Fruit fly (Drosophila melanogaster) whole organism, embryonic: ENCODE results near the gene mTTF.
A peak's percentile ranks its signal among the peaks of the same experiment; 100 is the strongest.

Experiments
- ATbp ChIP-seq: fragments of 200-800 bp; sonication (Bioruptor generic); optimal IDR thresholded peaks from 2 replicates; lab custom pipeline; 2017; ENCODE audit warnings: missing biosample characterization, mild to moderate bottlenecking, missing genetic modification characterization, missing genetic modification reagents
- Asciz ChIP-seq: fragments of 200-800 bp; sonication (Bioruptor generic); optimal IDR thresholded peaks from 2 replicates; lab custom pipeline; 2017; ENCODE audit warnings: missing biosample characterization, mild to moderate bottlenecking, missing genetic modification characterization, missing genetic modification reagents
- Atf6 ChIP-seq: fragments of 200-800 bp; sonication (Bioruptor generic); IDR thresholded peaks from 2 replicates; pipeline ENCODE4 v1.3.6; 2022; ENCODE audit warnings: missing biosample characterization, missing genetic modification characterization
- Awh ChIP-seq: fragments of 200-800 bp; sonication (Bioruptor generic); IDR thresholded peaks from 2 replicates; pipeline ENCODE4, ENCODE4 v1.3.6; 2022; ENCODE audit warnings: missing biosample characterization, missing genetic modification characterization
- Blimp-1 ChIP-seq: fragments of 200-800 bp; sonication (Bioruptor generic); optimal IDR thresholded peaks from 3 replicates; lab custom pipeline; 2018; ENCODE audit warnings: missing biosample characterization, missing genetic modification characterization, mild to moderate bottlenecking, moderate library complexity, missing genetic modification reagents
- C15 ChIP-seq: fragments of 200-800 bp; sonication (Bioruptor generic); IDR thresholded peaks from 3 replicates; pipeline ENCODE4 v1.3.6; 2022; ENCODE audit warnings: missing biosample characterization, missing genetic modification characterization
- CG12071 ChIP-seq: fragments of 200-800 bp; sonication (Bioruptor generic); optimal IDR thresholded peaks from 3 replicates; lab custom pipeline; 2018; ENCODE audit warnings: missing biosample characterization, mild to moderate bottlenecking, missing genetic modification characterization
- CG12155 ChIP-seq: fragments of 200-800 bp; sonication (Bioruptor generic); optimal IDR thresholded peaks from 3 replicates; lab custom pipeline; 2016; ENCODE audit warnings: missing biosample characterization, missing genetic modification characterization
- CG13624 ChIP-seq: fragments of 200-800 bp; sonication (Bioruptor generic); optimal IDR thresholded peaks from 2 replicates; lab custom pipeline; 2016; ENCODE audit warnings: missing biosample characterization, missing genetic modification characterization
- CG13894 ChIP-seq: fragments of 200-800 bp; sonication (Bioruptor generic); optimal IDR thresholded peaks from 3 replicates; lab custom pipeline; 2018; ENCODE audit warnings: missing biosample characterization, mild to moderate bottlenecking, missing genetic modification characterization, moderate library complexity
- CG15601 ChIP-seq: fragments of 200-800 bp; sonication (Bioruptor generic); optimal IDR thresholded peaks from 3 replicates; lab custom pipeline; 2019; ENCODE audit warnings: missing biosample characterization, mild to moderate bottlenecking, missing genetic modification characterization, moderate library complexity
- CG17359 ChIP-seq: fragments of 200-800 bp; sonication (Bioruptor generic); optimal IDR thresholded peaks from 3 replicates; lab custom pipeline; 2018; ENCODE audit warnings: missing biosample characterization, mild to moderate bottlenecking, missing genetic modification characterization, moderate library complexity
- CG17385 ChIP-seq: fragments of 200-800 bp; sonication (Bioruptor generic); optimal IDR thresholded peaks from 3 replicates; lab custom pipeline; 2018; ENCODE audit warnings: missing biosample characterization, mild to moderate bottlenecking, missing genetic modification characterization
- CG17568 ChIP-seq: fragments of 200-800 bp; sonication (Bioruptor generic); optimal IDR thresholded peaks from 2 replicates; lab custom pipeline; 2018; ENCODE audit warnings: missing biosample characterization, mild to moderate bottlenecking, missing genetic modification characterization, moderate library complexity
- CG18619 ChIP-seq: fragments of 200-800 bp; sonication (Bioruptor generic); optimal IDR thresholded peaks from 3 replicates; lab custom pipeline; 2017; ENCODE audit warnings: missing biosample characterization, mild to moderate bottlenecking, missing genetic modification characterization
- CG2202 ChIP-seq: fragments of 200-800 bp; sonication (Bioruptor generic); optimal IDR thresholded peaks from 2 replicates; lab custom pipeline; 2018; ENCODE audit warnings: missing biosample characterization, mild to moderate bottlenecking, missing genetic modification characterization
- CG2678 ChIP-seq: fragments of 200-800 bp; sonication (Bioruptor generic); optimal IDR thresholded peaks from 3 replicates; lab custom pipeline; 2019; ENCODE audit warnings: missing biosample characterization, mild to moderate bottlenecking, missing genetic modification characterization, moderate library complexity
- CG2875 ChIP-seq: fragments of 200-800 bp; sonication (Bioruptor generic); optimal IDR thresholded peaks from 2 replicates; lab custom pipeline; 2017; ENCODE audit warnings: missing biosample characterization, mild to moderate bottlenecking, missing genetic modification characterization, missing genetic modification reagents
- CG31441 ChIP-seq: fragments of 200-800 bp; sonication (Bioruptor generic); IDR thresholded peaks from 2 replicates; pipeline ENCODE4 v1.3.6; 2022; ENCODE audit warnings: missing biosample characterization, missing genetic modification characterization
- CG4854 ChIP-seq: fragments of 200-800 bp; sonication (Bioruptor generic); optimal IDR thresholded peaks from 2 replicates; lab custom pipeline; 2016; ENCODE audit warnings: missing biosample characterization, missing genetic modification characterization, inconsistent platforms
- CG8281 ChIP-seq: fragments of 200-800 bp; sonication (Bioruptor generic); optimal IDR thresholded peaks from 2 replicates; lab custom pipeline; 2018; ENCODE audit warnings: missing biosample characterization, mild to moderate bottlenecking, missing genetic modification characterization, moderate library complexity
- D ChIP-seq, 2 experiments: fragments of 200-800 bp in 1 of 2; fragments of >200 bp in 1 of 2; sonication (Bioruptor generic) in 1 of 2; optimal IDR thresholded peaks; 2 replicates in 1 of 2; 3 replicates in 1 of 2; lab custom pipeline; 2017; ENCODE audit warnings: mild to moderate bottlenecking in 1 of 2, missing biosample characterization in 1 of 2, missing genetic modification characterization in 1 of 2, missing genetic modification reagents in 1 of 2
- HmgD ChIP-seq: fragments of 200-800 bp; sonication (Bioruptor generic); optimal IDR thresholded peaks from 3 replicates; lab custom pipeline; 2016; ENCODE audit warnings: missing biosample characterization, missing genetic modification characterization
- Hr51 ChIP-seq, 2 experiments: fragments of 200-800 bp; sonication (Bioruptor generic); optimal IDR thresholded peaks; 2 replicates in 1 of 2; 3 replicates in 1 of 2; lab custom pipeline; 2016 to 2018; ENCODE audit warnings: missing biosample characterization in 2 of 2, missing genetic modification characterization in 2 of 2, mild to moderate bottlenecking in 1 of 2, moderate library complexity in 1 of 2
- Meics ChIP-seq: fragments of 200-800 bp; sonication (Bioruptor generic); optimal IDR thresholded peaks from 2 replicates; lab custom pipeline; 2017; ENCODE audit warnings: missing biosample characterization, mild to moderate bottlenecking, missing genetic modification characterization
- PHDP ChIP-seq: fragments of 200-800 bp; sonication (Bioruptor generic); optimal IDR thresholded peaks from 3 replicates; lab custom pipeline; 2018; ENCODE audit warnings: missing biosample characterization, mild to moderate bottlenecking, missing genetic modification characterization, moderate library complexity
- Sox100B ChIP-seq: fragments of 200-800 bp; sonication (Bioruptor generic); optimal IDR thresholded peaks from 3 replicates; lab custom pipeline; 2018; ENCODE audit warnings: missing biosample characterization, mild to moderate bottlenecking, missing genetic modification characterization
- bab2 ChIP-seq: fragments of 200-800 bp; sonication (Bioruptor generic); optimal IDR thresholded peaks from 2 replicates; lab custom pipeline; 2016; ENCODE audit warnings: missing biosample characterization, missing genetic modification characterization
- ci ChIP-seq: fragments of 200-800 bp; sonication (Bioruptor generic); IDR thresholded peaks from 3 replicates; pipeline ENCODE4 v1.3.6; 2022; ENCODE audit warnings: missing biosample characterization, missing genetic modification characterization
- dimm ChIP-seq: fragments of 200-800 bp; sonication (Bioruptor generic); IDR thresholded peaks from 2 replicates; pipeline ENCODE4 v1.3.6; 2022; ENCODE audit warnings: missing biosample characterization, missing genetic modification characterization
- exex ChIP-seq: fragments of 200-800 bp; sonication (Bioruptor generic); optimal IDR thresholded peaks from 4 replicates; lab custom pipeline; 2018; ENCODE audit warnings: missing biosample characterization, mild to moderate bottlenecking, missing genetic modification characterization, moderate library complexity
- fd64A ChIP-seq: fragments of 200-800 bp; sonication (Bioruptor generic); optimal IDR thresholded peaks from 3 replicates; lab custom pipeline; 2018; ENCODE audit warnings: missing biosample characterization, mild to moderate bottlenecking, missing genetic modification characterization
- gem ChIP-seq: fragments of 200-800 bp; sonication (Bioruptor generic); optimal IDR thresholded peaks from 2 replicates; lab custom pipeline; 2019; ENCODE audit warnings: missing biosample characterization, mild to moderate bottlenecking, missing genetic modification characterization, moderate library complexity
- gsb-n ChIP-seq: fragments of 200-800 bp; sonication (Bioruptor generic); optimal IDR thresholded peaks from 3 replicates; lab custom pipeline; 2018; ENCODE audit warnings: missing biosample characterization, mild to moderate bottlenecking, missing genetic modification characterization
- lab ChIP-seq: fragments of 200-800 bp; sonication (Bioruptor generic); optimal IDR thresholded peaks from 3 replicates; lab custom pipeline; 2017; ENCODE audit warnings: missing biosample characterization, missing genetic modification characterization, mild to moderate bottlenecking, moderate library complexity, missing genetic modification reagents
- nau ChIP-seq: fragments of 200-800 bp; sonication (Bioruptor generic); optimal IDR thresholded peaks from 3 replicates; lab custom pipeline; 2017; ENCODE audit warnings: missing biosample characterization, mild to moderate bottlenecking, missing genetic modification characterization, missing genetic modification reagents
- nerfin-1 ChIP-seq: fragments of 200-800 bp; sonication (Bioruptor generic); optimal IDR thresholded peaks from 3 replicates; lab custom pipeline; 2019; ENCODE audit warnings: missing biosample characterization, mild to moderate bottlenecking, missing genetic modification characterization, moderate library complexity
- oc ChIP-seq: fragments of 200-800 bp; sonication (Bioruptor generic); optimal IDR thresholded peaks from 2 replicates; lab custom pipeline; 2018; ENCODE audit warnings: missing biosample characterization, mild to moderate bottlenecking, missing genetic modification characterization, moderate library complexity
- pho ChIP-seq: fragments of 200-800 bp; sonication (Bioruptor generic); optimal IDR thresholded peaks from 2 replicates; lab custom pipeline; 2016; ENCODE audit warnings: missing biosample characterization, missing genetic modification characterization
- run ChIP-seq: fragments of 200-800 bp; sonication (Bioruptor generic); optimal IDR thresholded peaks from 3 replicates; lab custom pipeline; 2018; ENCODE audit warnings: missing biosample characterization, mild to moderate bottlenecking, missing genetic modification characterization
- sc ChIP-seq, 3 experiments: fragments of >200 bp in 2 of 3; fragments of 200-800 bp in 1 of 3; sonication (Bioruptor generic) in 1 of 3; optimal IDR thresholded peaks; 2 replicates in 2 of 3; 3 replicates in 1 of 3; lab custom pipeline; 2017; ENCODE audit warnings: mild to moderate bottlenecking in 1 of 3, missing biosample characterization in 1 of 3, missing genetic modification characterization in 1 of 3, missing genetic modification reagents in 1 of 3
- sd ChIP-seq: fragments of 200-800 bp; sonication (Bioruptor generic); optimal IDR thresholded peaks from 3 replicates; lab custom pipeline; 2018; ENCODE audit warnings: missing biosample characterization, mild to moderate bottlenecking, missing genetic modification characterization, moderate library complexity
- sens ChIP-seq: fragments of 200-800 bp; sonication (Bioruptor generic); peaks from one replicate; lab custom pipeline; 2016; ENCODE audit warnings: missing biosample characterization, missing genetic modification characterization
- seq ChIP-seq: fragments of 200-800 bp; sonication (Bioruptor generic); IDR thresholded peaks from 2 replicates; pipeline ENCODE4 v1.3.6; 2022; ENCODE audit warnings: missing biosample characterization, missing genetic modification characterization
- unpg ChIP-seq: fragments of 200-800 bp; sonication (Bioruptor generic); optimal IDR thresholded peaks from 3 replicates; lab custom pipeline; 2018; ENCODE audit warnings: missing biosample characterization, mild to moderate bottlenecking, missing genetic modification characterization, moderate library complexity
- wek ChIP-seq: fragments of 200-800 bp; sonication (Bioruptor generic); optimal IDR thresholded peaks from 3 replicates; lab custom pipeline; 2018; ENCODE audit warnings: missing biosample characterization, mild to moderate bottlenecking, missing genetic modification characterization, moderate library complexity
- yki ChIP-seq: fragments of >200 bp; optimal IDR thresholded peaks from 3 replicates; lab custom pipeline; 2018
- zfh1 ChIP-seq: fragments of 200-800 bp; sonication (Bioruptor generic); IDR thresholded peaks from 3 replicates; pipeline ENCODE4 v1.3.6; 2022; ENCODE audit warnings: missing biosample characterization, missing genetic modification characterization

The mTTF gene

DNA sequence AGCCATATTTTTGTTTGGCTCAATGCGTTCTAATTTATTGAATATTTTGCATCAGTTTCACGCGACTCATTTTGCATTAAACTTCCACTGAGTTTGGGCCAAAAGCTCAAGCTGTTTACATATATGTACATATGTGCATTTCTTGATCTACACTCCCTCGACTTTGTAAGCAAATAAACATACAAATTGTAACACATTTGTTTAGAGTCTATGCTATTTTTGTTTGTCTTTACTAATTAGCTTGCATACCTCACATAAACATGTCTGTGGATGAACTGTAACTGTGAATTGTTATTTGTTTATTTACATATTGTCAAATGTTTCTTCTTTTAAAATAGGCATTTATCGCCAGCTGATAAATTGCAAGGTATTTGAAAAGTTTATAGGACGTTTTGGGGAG is 41.1 kb downstream of the mTTF start:
- peak; percentile 30 for TF ChIP-seq CG2875
- peak; percentile 16 for TF ChIP-seq wek
- peak; percentile 51 for TF ChIP-seq gsb-n (tag; lab: Kevin White, UChicago)
- TF ChIP-seq sd (tag; lab: Kevin White, UChicago), result peak; percentile 22
- no peak for TF ChIP-seq pho (GFP tag; lab: Kevin White, UChicago)
- TF ChIP-seq Sox100B, result peak; percentile 24
- peak; percentile 0 for TF ChIP-seq CG18619
- TF ChIP-seq CG17359 (tag; lab: Kevin White, UChicago), result peak; percentile 59
- TF ChIP-seq CG12071 (GFP tag; lab: Kevin White, UChicago), result peak; percentile 48
- TF ChIP-seq CG8281, result no peak
- TF ChIP-seq CG4854 (GFP tag; lab: Kevin White, UChicago), result peak; percentile 3
- peak; percentile 14 for TF ChIP-seq run
- no peak for TF ChIP-seq Meics (GFP tag; lab: Kevin White, UChicago)
- peak; percentile 47 for TF ChIP-seq unpg (GFP tag; lab: Kevin White, UChicago)
- TF ChIP-seq bab2 (GFP tag; lab: Kevin White, UChicago), result peak; percentile 6
- 0 out of 2 replicates have a peak, but pooled peaks have one; percentile 26 for TF ChIP-seq seq (GFP tag; lab: Robert Waterston, UW)
- no peak for TF ChIP-seq yki (lab: Kevin White, UChicago)
- peak; percentile 76 for TF ChIP-seq sens (GFP tag; lab: Kevin White, UChicago)
- TF ChIP-seq lab (GFP tag; lab: Kevin White, UChicago), result peak; percentile 1
- TF ChIP-seq CG17385 (GFP tag; lab: Kevin White, UChicago), result peak; percentile 7
- TF ChIP-seq D (optimal IDR thresholded peaks at IDR 0.05; lab: Kevin White, UChicago), result no peak
- TF ChIP-seq D (GFP tag; optimal IDR thresholded peaks at IDR 0.05; lab: Kevin White, UChicago), result peak; percentile 0
- no peak for TF ChIP-seq nerfin-1
- TF ChIP-seq C15 (GFP tag; lab: Robert Waterston, UW), result no peak
- TF ChIP-seq CG2202 (tag; lab: Kevin White, UChicago), result peak; percentile 8
- no peak for TF ChIP-seq Hr51 (GFP tag; optimal IDR thresholded peaks at IDR 0.05; lab: Kevin White, UChicago)
- peak; percentile 45 for TF ChIP-seq gem
- no peak for TF ChIP-seq sc (optimal IDR thresholded peaks at IDR 0.05; lab: Kevin White, UChicago)
- TF ChIP-seq sc (GFP tag; optimal IDR thresholded peaks at IDR 0.05; lab: Kevin White, UChicago), result peak; percentile 21
- TF ChIP-seq CG13624 (GFP tag; lab: Kevin White, UChicago), result no peak
- TF ChIP-seq CG2678 (tag; lab: Kevin White, UChicago), result peak; percentile 34
- TF ChIP-seq exex (tag; lab: Kevin White, UChicago), result no peak
- peak; percentile 55 for TF ChIP-seq PHDP
- peak; percentile 61 for TF ChIP-seq CG17568 (GFP tag; lab: Kevin White, UChicago)
- TF ChIP-seq fd64A (GFP tag; lab: Kevin White, UChicago), result peak; percentile 44
- peak; percentile 18 for TF ChIP-seq oc (tag; lab: Kevin White, UChicago)
- TF ChIP-seq dimm (GFP tag; lab: Robert Waterston, UW), result no peak
- no peak for TF ChIP-seq CG13894 (tag; lab: Kevin White, UChicago)
- 0 out of 3 replicates have a peak, but pooled peaks have one; percentile 27 for TF ChIP-seq zfh1 (GFP tag; lab: Robert Waterston, UW)
- TF ChIP-seq CG12155 (GFP tag; lab: Kevin White, UChicago), result no peak
- 0 out of 3 replicates have a peak, but pooled peaks have one; percentile 17 for TF ChIP-seq ci (GFP tag; lab: Robert Waterston, UW)
- peak; percentile 54 for TF ChIP-seq Blimp-1 (GFP tag; lab: Kevin White, UChicago)
- TF ChIP-seq Awh (GFP tag; lab: Robert Waterston, UW), result peak; percentile 49; the same call in 1 of the 2 replicates
- peak; percentile 29 for TF ChIP-seq CG15601 (tag; lab: Kevin White, UChicago)
- peak; percentile 13; the same call in 1 of the 2 replicates for TF ChIP-seq CG31441
- TF ChIP-seq Asciz, result peak; percentile 70
- TF ChIP-seq nau (GFP tag; lab: Kevin White, UChicago), result peak; percentile 41
- no peak for TF ChIP-seq HmgD
- TF ChIP-seq Atf6 (GFP tag; lab: Robert Waterston, UW), result peak; percentile 19; the same call in 1 of the 2 replicates
- TF ChIP-seq ATbp (GFP tag; lab: Kevin White, UChicago), result peak; percentile 75
